Worm (Caenorhabditis elegans) whole organism, L1 larva: Measurements from ENCODE around the gene cpt-1.
"Not testable (repeated sequence)": the region's sequence is repeated elsewhere in the genome, so short reads cannot be mapped to it uniquely, and the experiment has no call there.

ENCODE experiments used
- C04F5.9 ChIP-seq: sonication (generic microtip); optimal IDR thresholded peaks from 2 replicates; lab custom pipeline; 2016; ENCODE audit warnings: missing genetic modification characterization, missing compliant biosample characterization
- C16A3.4 ChIP-seq: fragments of 150-350 bp; optimal IDR thresholded peaks from 2 replicates; lab custom pipeline; 2014; ENCODE audit warnings: missing biosample characterization, missing genetic modification characterization
- F16B12.6 ChIP-seq: fragments of 150-350 bp; optimal IDR thresholded peaks from 2 replicates; lab custom pipeline; 2014; ENCODE audit warnings: missing biosample characterization, missing genetic modification characterization
- aha-1 ChIP-seq: fragments of 150-350 bp; optimal IDR thresholded peaks from 2 replicates; lab custom pipeline; 2014; ENCODE audit warnings: missing biosample characterization, missing genetic modification characterization
- aly-2 ChIP-seq: fragments of 150-350 bp; optimal IDR thresholded peaks from 2 replicates; lab custom pipeline; 2014; ENCODE audit warnings: missing biosample characterization, missing genetic modification characterization
- ceh-63 ChIP-seq: fragments of 200-800 bp; sonication (Bioruptor generic); optimal IDR thresholded peaks from 2 replicates; lab custom pipeline; 2018; ENCODE audit warnings: mild to moderate bottlenecking, missing genetic modification characterization, missing compliant biosample characterization
- ceh-8 ChIP-seq: fragments of 200-800 bp; sonication (Bioruptor generic); optimal IDR thresholded peaks from 2 replicates; lab custom pipeline; 2018; ENCODE audit warnings: mild to moderate bottlenecking, missing genetic modification characterization, moderate library complexity, missing compliant biosample characterization
- ceh-82 ChIP-seq, 3 experiments: fragments of 150-350 bp in 1 of 3; sonication (generic microtip) in 2 of 3; optimal IDR thresholded peaks; 2 replicates each; lab custom pipeline; 2014 to 2017; ENCODE audit warnings: missing biosample characterization in 3 of 3, missing genetic modification characterization in 3 of 3
- ceh-88 ChIP-seq: fragments of 200-800 bp; sonication (Bioruptor generic); IDR thresholded peaks from 2 replicates; pipeline ENCODE4 v1.3.6; 2022; ENCODE audit warnings: missing genetic modification characterization, missing compliant biosample characterization
- ces-1 ChIP-seq: fragments of 150-350 bp; optimal IDR thresholded peaks from 2 replicates; lab custom pipeline; 2014; ENCODE audit warnings: missing biosample characterization, missing genetic modification reagents, missing genetic modification characterization
- dsc-1 ChIP-seq: sonication (generic microtip); optimal IDR thresholded peaks from 2 replicates; lab custom pipeline; 2016; ENCODE audit warnings: mild to moderate bottlenecking, missing genetic modification characterization, missing compliant biosample characterization
- egl-13 ChIP-seq: sonication (generic microtip); optimal IDR thresholded peaks from 2 replicates; lab custom pipeline; 2016; ENCODE audit warnings: missing genotype, missing genetic modification reagents, missing genetic modification characterization, missing compliant biosample characterization
- elt-2 ChIP-seq: sonication (generic microtip); optimal IDR thresholded peaks from 2 replicates; lab custom pipeline; 2016; ENCODE audit warnings: missing genetic modification characterization, mild to moderate bottlenecking, inconsistent platforms, missing compliant biosample characterization, missing genetic modification reagents
- elt-3 ChIP-seq, 6 experiments: fragments of 150-350 bp in 1 of 6; sonication (generic microtip); optimal IDR thresholded peaks; 2 replicates each; lab custom pipeline; 2017 to 2018; ENCODE audit warnings: missing biosample characterization in 6 of 6, missing genetic modification characterization in 6 of 6, inconsistent platforms in 1 of 6
- fkh-10 ChIP-seq: sonication (generic microtip); optimal IDR thresholded peaks from 2 replicates; lab custom pipeline; 2017; ENCODE audit warnings: missing biosample characterization, missing genetic modification reagents, missing genetic modification characterization
- fkh-4 ChIP-seq: sonication (generic microtip); optimal IDR thresholded peaks from 2 replicates; lab custom pipeline; 2016; ENCODE audit warnings: missing compliant biosample characterization, missing genetic modification characterization, borderline replicate concordance
- grh-1 ChIP-seq: fragments of 200-800 bp; sonication (Bioruptor generic); IDR thresholded peaks from 2 replicates; pipeline ENCODE4 v1.3.6; 2022; ENCODE audit warnings: missing genetic modification reagents, missing genetic modification characterization, missing compliant biosample characterization
- hlh-17 ChIP-seq: fragments of 200-800 bp; sonication (Bioruptor generic); optimal IDR thresholded peaks from 2 replicates; lab custom pipeline; 2018; ENCODE audit warnings: missing genetic modification characterization, mild to moderate bottlenecking, missing compliant biosample characterization, moderate library complexity, borderline replicate concordance
- hlh-4 ChIP-seq: sonication (generic microtip); optimal IDR thresholded peaks from 2 replicates; lab custom pipeline; 2016; ENCODE audit warnings: mild to moderate bottlenecking, missing genetic modification characterization, missing compliant biosample characterization
- hpl-2 ChIP-seq: fragments of 150-350 bp; optimal IDR thresholded peaks from 2 replicates; lab custom pipeline; 2014; ENCODE audit warnings: missing biosample characterization, missing genetic modification reagents, missing genetic modification characterization
- isw-1 ChIP-seq: fragments of 200-800 bp; sonication (Bioruptor generic); IDR thresholded peaks from 2 replicates; pipeline ENCODE4 v1.3.6; 2022; ENCODE audit warnings: missing genetic modification characterization, missing compliant biosample characterization
- jun-1 ChIP-seq: fragments of 150-350 bp; optimal IDR thresholded peaks from 2 replicates; lab custom pipeline; 2014; ENCODE audit warnings: missing biosample characterization, missing genetic modification reagents, missing genetic modification characterization
- lin-15B ChIP-seq: fragments of 150-350 bp; sonication (generic microtip); optimal IDR thresholded peaks from 3 replicates; lab custom pipeline; 2014; ENCODE audit warnings: missing biosample characterization, missing genetic modification characterization
- lin-35 ChIP-seq, 2 experiments: fragments of 150-350 bp; optimal IDR thresholded peaks; 2 replicates each; lab custom pipeline; 2014; ENCODE audit warnings: missing biosample characterization in 2 of 2, missing genetic modification characterization in 2 of 2, missing genetic modification reagents in 2 of 2
- mab-9 ChIP-seq: fragments of 200-800 bp; sonication (Bioruptor generic); IDR thresholded peaks from 2 replicates; pipeline ENCODE4 v1.3.6; 2022; ENCODE audit warnings: missing genetic modification reagents, missing genetic modification characterization, missing compliant biosample characterization
- mef-2 ChIP-seq: fragments of 150-350 bp; optimal IDR thresholded peaks from 2 replicates; lab custom pipeline; 2014; ENCODE audit warnings: missing biosample characterization, missing genetic modification characterization
- mep-1 ChIP-seq: fragments of 150-350 bp; optimal IDR thresholded peaks from 2 replicates; lab custom pipeline; 2014; ENCODE audit warnings: missing biosample characterization, missing genetic modification characterization
- nhr-11 ChIP-seq: fragments of 150-350 bp; optimal IDR thresholded peaks from 2 replicates; lab custom pipeline; 2014; ENCODE audit warnings: missing biosample characterization, missing genetic modification characterization
- nhr-12 ChIP-seq: sonication (generic microtip); optimal IDR thresholded peaks from 2 replicates; lab custom pipeline; 2017; ENCODE audit warnings: missing biosample characterization, missing genetic modification characterization
- nhr-20 ChIP-seq: sonication (generic microtip); optimal IDR thresholded peaks from 2 replicates; lab custom pipeline; 2016; ENCODE audit warnings: mild to moderate bottlenecking, missing genetic modification characterization, missing compliant biosample characterization
- nhr-237 ChIP-seq: fragments of 150-350 bp; optimal IDR thresholded peaks from 2 replicates; lab custom pipeline; 2014; ENCODE audit warnings: missing biosample characterization, missing genetic modification characterization
- nhr-28 ChIP-seq: fragments of 150-350 bp; optimal IDR thresholded peaks from 2 replicates; lab custom pipeline; 2014; ENCODE audit warnings: missing biosample characterization, missing genetic modification characterization
- nhr-71 ChIP-seq: sonication (generic microtip); optimal IDR thresholded peaks from 2 replicates; lab custom pipeline; 2016; ENCODE audit warnings: mild to moderate bottlenecking, missing genetic modification characterization, moderate library complexity, missing compliant biosample characterization
- nhr-85 ChIP-seq: sonication (generic microtip); peaks from one replicate; lab custom pipeline; 2016; ENCODE audit warnings: missing genetic modification characterization, inconsistent platforms, missing compliant biosample characterization
- pag-3 ChIP-seq: sonication (generic microtip); optimal IDR thresholded peaks from 2 replicates; lab custom pipeline; 2017; ENCODE audit warnings: missing genetic modification characterization, mild to moderate bottlenecking, missing compliant biosample characterization, antibody characterized with exemption, borderline replicate concordance; ENCODE audit not compliant: insufficient read depth
- pax-3 ChIP-seq: fragments of 200-800 bp; sonication (Bioruptor generic); optimal IDR thresholded peaks from 2 replicates; lab custom pipeline; 2018; ENCODE audit warnings: mild to moderate bottlenecking, missing genetic modification characterization, moderate library complexity, missing compliant biosample characterization
- pqm-1 ChIP-seq: sonication (generic microtip); optimal IDR thresholded peaks from 3 replicates; lab custom pipeline; 2017; ENCODE audit warnings: missing biosample characterization, missing genetic modification characterization
- skn-1 ChIP-seq: fragments of 150-350 bp; optimal IDR thresholded peaks from 2 replicates; lab custom pipeline; 2014; ENCODE audit warnings: missing biosample characterization, missing genetic modification characterization
- snpc-4 ChIP-seq: fragments of 150-350 bp; optimal IDR thresholded peaks from 2 replicates; lab custom pipeline; 2014; ENCODE audit warnings: missing biosample characterization, missing genetic modification characterization
- sup-37 ChIP-seq: fragments of 200-800 bp; sonication (Bioruptor generic); optimal IDR thresholded peaks from 2 replicates; lab custom pipeline; 2018; ENCODE audit warnings: mild to moderate bottlenecking, missing genetic modification characterization, missing compliant biosample characterization
- tbx-2 ChIP-seq: sonication (generic microtip); optimal IDR thresholded peaks from 2 replicates; lab custom pipeline; 2016; ENCODE audit warnings: missing genetic modification characterization, missing compliant biosample characterization
- tlp-1 ChIP-seq: fragments of 150-350 bp; optimal IDR thresholded peaks from 2 replicates; lab custom pipeline; 2014; ENCODE audit warnings: missing biosample characterization, missing genetic modification characterization
- unc-62 ChIP-seq: fragments of 150-350 bp; optimal IDR thresholded peaks from 2 replicates; lab custom pipeline; 2014; ENCODE audit warnings: missing biosample characterization, missing genetic modification reagents, missing genetic modification characterization
- xbp-1 ChIP-seq: sonication (generic microtip); optimal IDR thresholded peaks from 2 replicates; lab custom pipeline; 2016; ENCODE audit warnings: missing genetic modification characterization, missing compliant biosample characterization
- zag-1 ChIP-seq: fragments of 150-350 bp; optimal IDR thresholded peaks from 2 replicates; lab custom pipeline; 2014; ENCODE audit warnings: missing biosample characterization, missing genetic modification characterization
- zip-4 ChIP-seq: fragments of 200-800 bp; sonication (Bioruptor generic); optimal IDR thresholded peaks from 2 replicates; lab custom pipeline; 2018; ENCODE audit warnings: mild to moderate bottlenecking, missing genetic modification characterization, moderate library complexity, missing compliant biosample characterization

Gene cpt-1

ce11 chrII:12753725-12754124 is 42.5 kb downstream of the cpt-1 start, which contains the start of gene Y46G5A.39:
Y46G5A.39 (minus strand) TSS chrII:12753825.
- TF ChIP-seq F16B12.6 (tag; lab: Kevin White, UChicago); pqm-1 (tag; lab: Kevin White, UChicago); grh-1 (GFP tag; lab: Robert Waterston, UW): not testable (repeated sequence)

ce11 chrII:12739306-12739705 is 56.9 kb downstream of the cpt-1 start:
- no peak for TF ChIP-seq ces-1 (GFP tag; lab: Kevin White, UChicago)
- TF ChIP-seq ceh-63: no peak
- TF ChIP-seq zip-4 (GFP tag; lab: Kevin White, UChicago): no peak
- no peak for TF ChIP-seq hpl-2 (GFP tag; lab: Kevin White, UChicago)
- no peak for TF ChIP-seq xbp-1 (tag; lab: Kevin White, UChicago)
- TF ChIP-seq tlp-1 (tag; lab: Kevin White, UChicago): no peak
- no peak for TF ChIP-seq F16B12.6 (tag; lab: Kevin White, UChicago)
- no peak for TF ChIP-seq nhr-237 (tag; lab: Kevin White, UChicago)
- TF ChIP-seq nhr-71 (tag; lab: Kevin White, UChicago): no peak
- no peak for TF ChIP-seq nhr-85 (tag; lab: Kevin White, UChicago)
- TF ChIP-seq sup-37: no peak
- no peak for TF ChIP-seq hlh-17 (GFP tag; lab: Kevin White, UChicago)
- TF ChIP-seq nhr-12: no peak
- TF ChIP-seq zag-1 (tag; lab: Kevin White, UChicago): no peak
- TF ChIP-seq ceh-8 (GFP tag; lab: Kevin White, UChicago): no peak
- no peak for TF ChIP-seq lin-15B
- no peak for TF ChIP-seq nhr-28 (tag; lab: Kevin White, UChicago)
- TF ChIP-seq egl-13 (tag; lab: Kevin White, UChicago): no peak
- no peak for TF ChIP-seq mep-1 (tag; lab: Kevin White, UChicago)
- TF ChIP-seq, all 84 proteins: peak for 0

ce11 chrII:12738284-12739201 is 57.7 kb downstream of the cpt-1 start, which contains the start of gene pisy-1:
pisy-1 (minus strand) TSS chrII:12738334.
- TF ChIP-seq tbx-2 (tag; lab: Kevin White, UChicago): peak; percentile 45
- no peak for TF ChIP-seq unc-62 (GFP tag; lab: Kevin White, UChicago)
- TF ChIP-seq nhr-12: no peak
- TF ChIP-seq C16A3.4 (tag; lab: Kevin White, UChicago): peak; percentile 37
- peak; percentile 6; the same call in 1 of the 2 replicates for TF ChIP-seq isw-1
- TF ChIP-seq nhr-11 (tag; lab: Kevin White, UChicago): no peak
- TF ChIP-seq jun-1 (tag; lab: Kevin White, UChicago): no peak
- TF ChIP-seq hlh-4 (tag; lab: Kevin White, UChicago): no peak
- no peak for TF ChIP-seq mef-2 (tag; lab: Kevin White, UChicago)
- TF ChIP-seq snpc-4 (tag; lab: Kevin White, UChicago): peak; percentile 53
- TF ChIP-seq fkh-10 (GFP tag; lab: Kevin White, UChicago): no peak
- no peak for TF ChIP-seq aly-2
- TF ChIP-seq ceh-82 (tag; optimal IDR thresholded peaks at IDR 0.05; lab: Kevin White, UChicago): peak; percentile 27 to 64 (median 38)
- peak; percentile 60 for TF ChIP-seq xbp-1 (tag; lab: Kevin White, UChicago)
- peak; percentile 9 for TF ChIP-seq dsc-1 (tag; lab: Kevin White, UChicago)
- TF ChIP-seq C04F5.9 (tag; lab: Kevin White, UChicago): no peak
- peak; percentile 68 for TF ChIP-seq skn-1
- TF ChIP-seq nhr-237 (tag; lab: Kevin White, UChicago): no peak
- TF ChIP-seq hlh-17 (GFP tag; lab: Kevin White, UChicago): no peak
- no peak for TF ChIP-seq fkh-4 (tag; lab: Kevin White, UChicago)
- TF ChIP-seq pag-3 (tag; lab: Kevin White, UChicago): no peak
- no peak for TF ChIP-seq ceh-63
- no peak for TF ChIP-seq nhr-28 (tag; lab: Kevin White, UChicago)
- no peak for TF ChIP-seq mab-9
- peak; percentile 14 for TF ChIP-seq nhr-20 (tag; lab: Kevin White, UChicago)
- TF ChIP-seq ceh-88 (GFP tag; lab: Robert Waterston, UW): no peak
- no peak for TF ChIP-seq pax-3
- TF ChIP-seq aha-1 (tag; lab: Kevin White, UChicago): no peak
- TF ChIP-seq elt-2 (tag; lab: Kevin White, UChicago): no peak
- TF ChIP-seq sup-37: no peak
- peak; percentile 89 to 94 for TF ChIP-seq lin-35 (GFP tag; optimal IDR thresholded peaks at IDR 0.05; lab: Kevin White, UChicago)
- TF ChIP-seq elt-3 (tag; optimal IDR thresholded peaks at IDR 0.05; lab: Kevin White, UChicago): no peak
- TF ChIP-seq ceh-8 (GFP tag; lab: Kevin White, UChicago): no peak
